Fruit fly (Drosophila melanogaster) whole organism, prepupa: ENCODE measurements around the gene CycA.

Experiments
- Blimp-1 ChIP-seq: fragments of 200-800 bp; sonication (Bioruptor generic); optimal IDR thresholded peaks from 3 replicates; lab custom pipeline; 2017; ENCODE audit warnings: missing biosample characterization, missing genetic modification characterization, mild to moderate bottlenecking, moderate library complexity, missing genetic modification reagents
- CG10631 ChIP-seq: fragments of 200-800 bp; sonication (Bioruptor generic); optimal IDR thresholded peaks from 2 replicates; lab custom pipeline; 2016; ENCODE audit warnings: missing biosample characterization, missing genetic modification characterization
- CG10669 ChIP-seq: fragments of 200-800 bp; sonication (Bioruptor generic); optimal IDR thresholded peaks from 3 replicates; lab custom pipeline; 2018; ENCODE audit warnings: missing biosample characterization, mild to moderate bottlenecking, missing genetic modification characterization, moderate library complexity
- CG11294 ChIP-seq: fragments of 200-800 bp; sonication (Bioruptor generic); IDR thresholded peaks from 2 replicates; pipeline ENCODE4 v1.3.6; 2022; ENCODE audit warnings: missing biosample characterization, missing genetic modification characterization
- CG11762 ChIP-seq: fragments of 200-800 bp; sonication (Bioruptor generic); optimal IDR thresholded peaks from 3 replicates; lab custom pipeline; 2016; ENCODE audit warnings: missing biosample characterization, missing genetic modification characterization; ENCODE audit not compliant: insufficient read depth
- CG15336 ChIP-seq: fragments of 200-800 bp; sonication (Bioruptor generic); IDR thresholded peaks from 2 replicates; pipeline ENCODE4 v1.3.6; 2022; ENCODE audit warnings: missing biosample characterization, missing genetic modification characterization
- CG16779 ChIP-seq: fragments of 200-800 bp; sonication (Bioruptor generic); optimal IDR thresholded peaks from 3 replicates; lab custom pipeline; 2017; ENCODE audit warnings: missing biosample characterization, mild to moderate bottlenecking, missing genetic modification characterization
- CG32006 ChIP-seq: fragments of 200-800 bp; sonication (Bioruptor generic); optimal IDR thresholded peaks from 3 replicates; lab custom pipeline; 2017; ENCODE audit warnings: missing biosample characterization, mild to moderate bottlenecking, missing genetic modification characterization
- CG34406 ChIP-seq: fragments of 200-800 bp; sonication (Bioruptor generic); optimal IDR thresholded peaks from 3 replicates; lab custom pipeline; 2016; ENCODE audit warnings: missing biosample characterization, missing genetic modification characterization
- CG3919 ChIP-seq: fragments of 200-800 bp; sonication (Bioruptor generic); optimal IDR thresholded peaks from 3 replicates; lab custom pipeline; 2016; ENCODE audit warnings: missing biosample characterization, missing genetic modification characterization
- CG4318 ChIP-seq: fragments of 200-800 bp; sonication (Bioruptor generic); optimal IDR thresholded peaks from 3 replicates; lab custom pipeline; 2017; ENCODE audit warnings: missing biosample characterization, mild to moderate bottlenecking, missing genetic modification characterization
- CG6276 ChIP-seq: fragments of 200-800 bp; sonication (Bioruptor generic); optimal IDR thresholded peaks from 2 replicates; lab custom pipeline; 2017; ENCODE audit warnings: missing biosample characterization, mild to moderate bottlenecking, missing genetic modification characterization
- CG6854 ChIP-seq: fragments of 200-800 bp; sonication (Bioruptor generic); optimal IDR thresholded peaks from 2 replicates; lab custom pipeline; 2017; ENCODE audit warnings: missing biosample characterization, mild to moderate bottlenecking, missing genetic modification characterization
- CG7368 ChIP-seq: fragments of 200-800 bp; sonication (Bioruptor generic); optimal IDR thresholded peaks from 3 replicates; lab custom pipeline; 2016; ENCODE audit warnings: missing biosample characterization, missing genetic modification characterization
- CG8632 ChIP-seq: fragments of 200-800 bp; sonication (Bioruptor generic); optimal IDR thresholded peaks from 3 replicates; lab custom pipeline; 2016; ENCODE audit warnings: missing biosample characterization, missing genetic modification characterization
- Eip75B ChIP-seq: fragments of 200-800 bp; sonication (Bioruptor generic); optimal IDR thresholded peaks from 3 replicates; lab custom pipeline; 2016; ENCODE audit warnings: missing biosample characterization, missing genetic modification characterization
- Eip78C ChIP-seq: fragments of 200-800 bp; sonication (Bioruptor generic); peaks from one replicate; lab custom pipeline; 2016; ENCODE audit warnings: missing biosample characterization, missing genetic modification characterization
- Ets96B ChIP-seq: fragments of 200-800 bp; optimal IDR thresholded peaks from 2 replicates; lab custom pipeline; 2019; ENCODE audit warnings: missing biosample characterization, mild to moderate bottlenecking, missing genetic modification characterization, moderate library complexity
- Gug ChIP-seq: fragments of 200-800 bp; sonication (Bioruptor generic); IDR thresholded peaks from 2 replicates; pipeline ENCODE4 v1.3.6; 2022; ENCODE audit warnings: missing biosample characterization, missing genetic modification characterization
- Hr39 ChIP-seq: fragments of 200-800 bp; sonication (Bioruptor generic); optimal IDR thresholded peaks from 2 replicates; lab custom pipeline; 2016; ENCODE audit warnings: missing biosample characterization, missing genetic modification characterization
- Hr4 ChIP-seq: fragments of 200-800 bp; sonication (Bioruptor generic); optimal IDR thresholded peaks from 3 replicates; lab custom pipeline; 2016; ENCODE audit warnings: missing biosample characterization, missing genetic modification characterization
- Lpt ChIP-seq: fragments of 200-800 bp; sonication (Bioruptor generic); optimal IDR thresholded peaks from 3 replicates; lab custom pipeline; 2016; ENCODE audit warnings: missing biosample characterization, missing genetic modification characterization
- Met ChIP-seq: fragments of 200-800 bp; sonication (Bioruptor generic); optimal IDR thresholded peaks from 3 replicates; lab custom pipeline; 2016; ENCODE audit warnings: missing biosample characterization, missing genetic modification characterization
- Sox14 ChIP-seq: fragments of 200-800 bp; sonication (Bioruptor generic); optimal IDR thresholded peaks from 3 replicates; lab custom pipeline; 2016; ENCODE audit warnings: missing biosample characterization, missing genetic modification characterization
- Sox15 ChIP-seq: fragments of 200-800 bp; sonication (Bioruptor generic); optimal IDR thresholded peaks from 3 replicates; lab custom pipeline; 2016; ENCODE audit warnings: missing biosample characterization, missing genetic modification characterization
- achi ChIP-seq: fragments of 200-800 bp; sonication (Bioruptor generic); optimal IDR thresholded peaks from 3 replicates; lab custom pipeline; 2016; ENCODE audit warnings: missing biosample characterization, missing genetic modification characterization
- acj6 ChIP-seq: fragments of 200-800 bp; sonication (Bioruptor generic); optimal IDR thresholded peaks from 3 replicates; lab custom pipeline; 2016; ENCODE audit warnings: missing biosample characterization, missing genetic modification characterization
- dac ChIP-seq: fragments of 200-800 bp; sonication (Bioruptor generic); optimal IDR thresholded peaks from 2 replicates; lab custom pipeline; 2017; ENCODE audit warnings: missing biosample characterization, mild to moderate bottlenecking, missing genetic modification characterization
- dsx ChIP-seq: fragments of 200-800 bp; optimal IDR thresholded peaks from 3 replicates; lab custom pipeline; 2019; ENCODE audit warnings: missing biosample characterization, mild to moderate bottlenecking, missing genetic modification characterization, moderate library complexity; ENCODE audit not compliant: poor library complexity, severe bottlenecking
- eg ChIP-seq: fragments of 200-800 bp; sonication (Bioruptor generic); IDR thresholded peaks from 3 replicates; pipeline ENCODE4 v1.3.6; 2022; ENCODE audit warnings: missing biosample characterization, missing genetic modification characterization
- fd85E ChIP-seq: fragments of 200-800 bp; sonication (Bioruptor generic); optimal IDR thresholded peaks from 3 replicates; lab custom pipeline; 2016; ENCODE audit warnings: missing biosample characterization, missing genetic modification characterization
- fkh ChIP-seq: fragments of 200-800 bp; sonication (Bioruptor generic); optimal IDR thresholded peaks from 3 replicates; lab custom pipeline; 2017; ENCODE audit warnings: missing biosample characterization, mild to moderate bottlenecking, missing genetic modification characterization, moderate library complexity
- lz ChIP-seq: fragments of 200-800 bp; sonication (Bioruptor generic); optimal IDR thresholded peaks from 3 replicates; lab custom pipeline; 2016; ENCODE audit warnings: missing biosample characterization, missing genetic modification characterization
- net ChIP-seq: fragments of 200-800 bp; sonication (Bioruptor generic); optimal IDR thresholded peaks from 3 replicates; lab custom pipeline; 2016; ENCODE audit warnings: missing biosample characterization, missing genetic modification characterization
- pdm3 ChIP-seq: fragments of 200-800 bp; sonication (Bioruptor generic); optimal IDR thresholded peaks from 3 replicates; lab custom pipeline; 2016; ENCODE audit warnings: missing biosample characterization, missing genetic modification characterization
- salr ChIP-seq, 2 experiments: fragments of 200-800 bp; sonication (Bioruptor generic); optimal IDR thresholded peaks; 3 replicates each; lab custom pipeline; 2016 to 2018; ENCODE audit warnings: missing biosample characterization in 2 of 2, missing genetic modification characterization in 2 of 2, mild to moderate bottlenecking in 1 of 2
- spab ChIP-seq: fragments of 200-800 bp; sonication (Bioruptor generic); optimal IDR thresholded peaks from 2 replicates; lab custom pipeline; 2017; ENCODE audit warnings: missing biosample characterization, mild to moderate bottlenecking, missing genetic modification characterization, missing genetic modification reagents
- ss ChIP-seq, 2 experiments: fragments of 200-800 bp; sonication (Bioruptor generic); optimal IDR thresholded peaks; 2 replicates in 1 of 2; 3 replicates in 1 of 2; lab custom pipeline; 2017 to 2018; ENCODE audit warnings: mild to moderate bottlenecking in 2 of 2, missing biosample characterization in 2 of 2, missing genetic modification characterization in 2 of 2, moderate library complexity in 1 of 2
- svp ChIP-seq: fragments of 200-800 bp; sonication (Bioruptor generic); peaks from one replicate; lab custom pipeline; 2016; ENCODE audit warnings: missing biosample characterization, missing genetic modification characterization
- topi ChIP-seq: fragments of 200-800 bp; sonication (Bioruptor generic); optimal IDR thresholded peaks from 3 replicates; lab custom pipeline; 2016; ENCODE audit warnings: missing biosample characterization, missing genetic modification characterization
- vri ChIP-seq: fragments of 200-800 bp; sonication (Bioruptor generic); optimal IDR thresholded peaks from 3 replicates; lab custom pipeline; 2016; ENCODE audit warnings: missing biosample characterization, mild to moderate bottlenecking, missing genetic modification characterization

Gene CycA

DNA sequence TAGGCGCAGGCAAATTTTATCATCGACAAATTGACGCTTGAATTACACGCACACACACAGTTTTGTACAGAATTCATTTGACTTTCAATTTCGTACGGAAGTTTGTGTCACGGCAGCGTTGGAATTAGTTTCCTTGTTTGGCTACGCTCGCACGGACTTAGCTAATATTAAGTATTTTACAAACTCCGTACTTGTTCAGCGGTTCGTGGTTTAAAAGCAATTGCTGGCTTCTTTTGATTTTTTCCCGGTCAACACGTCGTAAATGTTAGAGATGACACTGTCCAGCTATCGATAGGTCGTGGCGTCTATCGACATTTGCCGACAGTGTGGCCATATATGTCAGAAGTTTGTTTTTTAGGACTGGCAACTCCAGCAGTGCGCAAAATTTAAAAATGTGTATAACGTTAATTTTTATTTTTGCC lies at the start of gene CycA:
Gene CycA, minus strand, starts transcription at position 283 of the 422 bp plus-strand sequence.
- TF ChIP-seq svp (GFP tag; lab: Kevin White, UChicago) (no peak), achi (GFP tag; lab: Kevin White, UChicago) (peak; percentile 0), Hr4 (GFP tag; lab: Kevin White, UChicago) (no peak), Blimp-1 (GFP tag; lab: Kevin White, UChicago) (peak; percentile 29), Sox14 (GFP tag; lab: Kevin White, UChicago) (peak; percentile 32), CG11294 (GFP tag; lab: Robert Waterston, UW) (no peak), Eip78C (GFP tag; lab: Kevin White, UChicago) (peak; percentile 68), fkh (peak; percentile 67), vri (GFP tag; lab: Kevin White, UChicago) (no peak), lz (GFP tag; lab: Kevin White, UChicago) (peak; percentile 20)
- TF ChIP-seq, all 60 proteins: peak for 6

DNA sequence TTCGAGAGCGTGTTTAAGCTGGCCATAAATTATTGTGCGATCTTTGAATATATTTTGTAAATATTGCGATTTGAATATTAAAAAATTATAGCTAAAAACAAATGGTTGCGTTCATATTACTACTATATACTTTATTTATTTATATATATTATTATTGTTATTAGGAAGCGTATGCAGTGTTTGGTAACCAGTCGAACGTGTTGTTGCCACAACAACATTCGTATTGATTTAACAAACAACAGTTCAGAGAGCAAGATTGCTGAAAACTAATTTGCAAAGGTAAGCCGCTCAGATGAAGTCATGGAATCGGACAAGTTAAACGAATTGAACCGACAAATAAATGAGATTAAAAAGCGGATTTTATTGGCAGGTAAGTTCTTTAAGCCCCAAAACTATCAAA lies 47.7 kb upstream of the CycA start, which contains the start of gene CCDC151:
Gene CCDC151, plus strand, starts transcription at position 301 of the 400 bp plus-strand sequence.
- TF ChIP-seq CG6854 (GFP tag; lab: Kevin White, UChicago) = no peak
- no peak for TF ChIP-seq dac (GFP tag; lab: Kevin White, UChicago)
- TF ChIP-seq Sox14 (GFP tag; lab: Kevin White, UChicago) = no peak

DNA sequence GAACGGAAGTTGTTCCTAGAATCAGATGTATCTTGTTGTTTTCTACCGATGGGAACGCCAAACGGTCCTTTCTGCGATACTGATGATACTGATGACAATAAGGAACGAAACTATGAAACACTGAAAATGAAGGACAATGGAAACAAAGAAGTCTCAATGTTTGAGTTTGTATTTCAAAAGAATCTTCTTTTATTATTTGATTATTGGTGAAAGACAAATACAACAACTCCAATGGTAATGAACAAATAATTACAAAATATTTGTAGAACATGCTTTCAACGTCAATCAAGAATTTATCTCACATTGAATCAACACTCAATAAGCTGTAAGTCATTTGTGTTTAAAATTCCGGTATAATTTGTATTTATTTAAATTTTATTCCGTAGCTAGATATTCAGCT lies 45.4 kb upstream of the CycA start, which contains the start of gene Sprn:
Gene Sprn, plus strand, starts transcription at position 301 of the 400 bp plus-strand sequence.
- no peak for TF ChIP-seq Lpt
- no peak for TF ChIP-seq spab (GFP tag; lab: Kevin White, UChicago)
- no peak for TF ChIP-seq CG10669
- TF ChIP-seq acj6 (GFP tag; lab: Kevin White, UChicago) = no peak
- TF ChIP-seq CG32006 (GFP tag; lab: Kevin White, UChicago) = no peak
- TF ChIP-seq dac (GFP tag; lab: Kevin White, UChicago) = no peak
- TF ChIP-seq CG3919 (GFP tag; lab: Kevin White, UChicago) = no peak
- no peak for TF ChIP-seq Gug (GFP tag; lab: Robert Waterston, UW)
- no peak for TF ChIP-seq Hr4 (GFP tag; lab: Kevin White, UChicago)
- no peak for TF ChIP-seq lz (GFP tag; lab: Kevin White, UChicago)
- TF ChIP-seq CG6854 (GFP tag; lab: Kevin White, UChicago) = no peak
- no peak for TF ChIP-seq CG11762 (GFP tag; lab: Kevin White, UChicago)
- TF ChIP-seq Eip75B (GFP tag; lab: Kevin White, UChicago) = no peak
- TF ChIP-seq Hr39 (GFP tag; lab: Kevin White, UChicago) = no peak
- no peak for TF ChIP-seq CG34406

- TF ChIP-seq CG11762 (GFP tag; lab: Kevin White, UChicago) = no peak
- no peak for TF ChIP-seq net (GFP tag; lab: Kevin White, UChicago)
- no peak for TF ChIP-seq dsx (GFP tag; lab: Kevin White, UChicago)
- no peak for TF ChIP-seq Blimp-1 (GFP tag; lab: Kevin White, UChicago)
- TF ChIP-seq vri (GFP tag; lab: Kevin White, UChicago) = no peak
- TF ChIP-seq eg (GFP tag; lab: Robert Waterston, UW) = no peak
- no peak for TF ChIP-seq CG11294 (GFP tag; lab: Robert Waterston, UW)
- no peak for TF ChIP-seq pdm3 (GFP tag; lab: Kevin White, UChicago)
- TF ChIP-seq Eip75B (GFP tag; lab: Kevin White, UChicago) = no peak
Measured at dm6 chr3L:11876036-11876435, 42.7 kb upstream of the CycA start.

DNA sequence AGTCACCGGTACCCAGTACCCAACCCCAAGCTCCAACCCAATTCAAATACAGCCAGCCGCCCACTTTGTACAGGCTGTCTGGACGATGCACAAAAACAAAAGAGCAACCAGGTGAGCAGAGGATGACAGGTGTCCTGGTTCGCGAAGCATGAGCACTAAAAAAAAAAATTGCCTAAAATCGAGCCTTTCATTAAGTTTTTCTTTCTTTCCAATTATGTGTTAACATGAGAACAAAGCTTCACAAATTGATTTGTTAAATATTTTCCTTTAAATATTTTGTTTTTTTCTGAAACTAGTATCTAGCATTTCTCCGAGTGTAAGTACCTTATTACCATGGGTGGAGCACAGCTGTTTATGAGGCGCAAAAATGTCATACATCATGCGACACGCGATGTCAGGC lies 41.4 kb upstream of the CycA start:
- TF ChIP-seq eg (GFP tag; lab: Robert Waterston, UW) (0 out of 3 replicates have a peak, but pooled peaks have one; percentile 32), CG4318 (GFP tag; lab: Kevin White, UChicago) (no peak), Met (GFP tag; lab: Kevin White, UChicago) (no peak), CG3919 (GFP tag; lab: Kevin White, UChicago) (no peak), CG6276 (GFP tag; lab: Kevin White, UChicago) (no peak), Sox15 (GFP tag; lab: Kevin White, UChicago) (no peak), CG32006 (GFP tag; lab: Kevin White, UChicago) (peak; percentile 17), fkh (no peak), topi (GFP tag; lab: Kevin White, UChicago) (peak; percentile 8), salr (GFP tag; optimal IDR thresholded peaks at IDR 0.05; lab: Kevin White, UChicago) (peak in 1 of 2 experiments; percentile 13), CG10631 (GFP tag; lab: Kevin White, UChicago) (no peak), CG8632 (GFP tag; lab: Kevin White, UChicago) (no peak), Hr4 (GFP tag; lab: Kevin White, UChicago) (no peak), achi (GFP tag; lab: Kevin White, UChicago) (peak; percentile 16), Hr39 (GFP tag; lab: Kevin White, UChicago) (no peak), fd85E (GFP tag; lab: Kevin White, UChicago) (no peak), Ets96B (tag; lab: Kevin White, UChicago) (peak; percentile 24), CG15336 (GFP tag; lab: Robert Waterston, UW) (no peak), Lpt (no peak), CG16779 (tag; lab: Kevin White, UChicago) (no peak), ss (GFP tag; optimal IDR thresholded peaks at IDR 0.05; lab: Kevin White, UChicago) (peak in 1 of 2 experiments; percentile 13), CG7368 (GFP tag; lab: Kevin White, UChicago) (peak; percentile 19)
